Worm (Caenorhabditis elegans) whole organism, young adult: ENCODE data around the gene Y94H6A.3.

ENCODE experiments used
- B0035.1 ChIP-seq: sonication (generic microtip); optimal IDR thresholded peaks from 2 replicates; lab custom pipeline; 2016; ENCODE audit warnings: missing genetic modification characterization, mild to moderate bottlenecking, missing compliant biosample characterization, missing genotype, missing genetic modification reagents
- F23B12.7 ChIP-seq: sonication (generic microtip); optimal IDR thresholded peaks from 2 replicates; lab custom pipeline; 2017; ENCODE audit warnings: missing genetic modification characterization, mild to moderate bottlenecking, missing compliant biosample characterization, antibody characterized with exemption, moderate library complexity; ENCODE audit not compliant: insufficient read depth
- F55B11.4 ChIP-seq: sonication (generic microtip); optimal IDR thresholded peaks from 2 replicates; lab custom pipeline; 2016; ENCODE audit warnings: missing compliant biosample characterization, missing genetic modification characterization, borderline replicate concordance; ENCODE audit not compliant: insufficient read depth
- F57A8.1 ChIP-seq: fragments of 200-800 bp; sonication (Bioruptor generic); optimal IDR thresholded peaks from 2 replicates; lab custom pipeline; 2018; ENCODE audit warnings: mild to moderate bottlenecking, missing genetic modification characterization, moderate library complexity, missing compliant biosample characterization
- F57C9.4 ChIP-seq: sonication (generic microtip); optimal IDR thresholded peaks from 2 replicates; lab custom pipeline; 2017; ENCODE audit warnings: mild to moderate bottlenecking, missing genetic modification characterization, missing compliant biosample characterization
- K11D2.4 ChIP-seq: fragments of 200-800 bp; sonication (Bioruptor generic); IDR thresholded peaks from 2 replicates; pipeline ENCODE4 v1.3.6; 2022; ENCODE audit warnings: missing genetic modification reagents, missing genetic modification characterization, missing compliant biosample characterization
- T07F8.4 ChIP-seq: sonication (generic microtip); optimal IDR thresholded peaks from 2 replicates; lab custom pipeline; 2016; ENCODE audit warnings: mild to moderate bottlenecking, missing genetic modification characterization, moderate library complexity, missing compliant biosample characterization
- Y53F4B.3 ChIP-seq: fragments of 200-800 bp; sonication (Bioruptor generic); IDR thresholded peaks from 2 replicates; pipeline ENCODE4 v1.3.6; 2022; ENCODE audit warnings: missing genetic modification reagents, missing genetic modification characterization, missing compliant biosample characterization
- Y53G8AR.9 ChIP-seq: fragments of 200-800 bp; sonication (Bioruptor generic); conservative IDR thresholded peaks from 2 replicates; pipeline ENCODE4 v1.3.6; 2022; ENCODE audit warnings: missing genetic modification reagents, missing genetic modification characterization, missing compliant biosample characterization
- Y67H2A.10 ChIP-seq: fragments of 200-800 bp; sonication (Bioruptor generic); conservative IDR thresholded peaks from 2 replicates; pipeline ENCODE4 v1.3.6; 2022; ENCODE audit warnings: missing genetic modification reagents, missing genetic modification characterization, missing compliant biosample characterization
- akir-1 ChIP-seq: fragments of 200-800 bp; sonication (Bioruptor generic); optimal IDR thresholded peaks from 2 replicates; lab custom pipeline; 2018; ENCODE audit warnings: mild to moderate bottlenecking, missing genetic modification characterization, moderate library complexity, missing compliant biosample characterization
- ama-1 ChIP-seq, 3 experiments: fragments of 150-350 bp in 1 of 3; sonication (generic microtip) in 2 of 3; optimal IDR thresholded peaks; 2 replicates each; lab custom pipeline; 2014 to 2018; ENCODE audit warnings: missing biosample characterization in 2 of 3, missing genetic modification characterization in 2 of 3, missing genetic modification reagents in 2 of 3
- atf-7 ChIP-seq: sonication (generic microtip); optimal IDR thresholded peaks from 2 replicates; lab custom pipeline; 2017; ENCODE audit warnings: mild to moderate bottlenecking, missing genetic modification characterization, missing compliant biosample characterization
- attf-5 ChIP-seq: fragments of 200-800 bp; sonication (Bioruptor generic); optimal IDR thresholded peaks from 2 replicates; lab custom pipeline; 2018; ENCODE audit warnings: mild to moderate bottlenecking, missing genetic modification characterization, missing compliant biosample characterization
- attf-6 ChIP-seq: fragments of 200-800 bp; sonication (Bioruptor generic); IDR thresholded peaks from 2 replicates; pipeline ENCODE4 v1.3.6; 2022; ENCODE audit warnings: missing genetic modification reagents, missing genetic modification characterization, missing compliant biosample characterization
- bed-1 ChIP-seq: fragments of 200-800 bp; sonication (Bioruptor generic); IDR thresholded peaks from 2 replicates; pipeline ENCODE4 v1.3.6; 2022; ENCODE audit warnings: missing genetic modification reagents, missing genetic modification characterization, missing compliant biosample characterization
- ceh-58 ChIP-seq: fragments of 200-800 bp; sonication (Bioruptor generic); IDR thresholded peaks from 2 replicates; pipeline ENCODE4 v1.3.6; 2022; ENCODE audit warnings: missing genetic modification characterization, missing compliant biosample characterization
- dpff-1 ChIP-seq: sonication (generic microtip); optimal IDR thresholded peaks from 2 replicates; lab custom pipeline; 2017; ENCODE audit warnings: mild to moderate bottlenecking, missing genetic modification characterization, missing compliant biosample characterization
- egl-18 ChIP-seq: fragments of 200-800 bp; sonication (Bioruptor generic); IDR thresholded peaks from 2 replicates; pipeline ENCODE4 v1.3.6; 2022; ENCODE audit warnings: missing genetic modification reagents, missing genetic modification characterization, missing compliant biosample characterization
- egrh-3 ChIP-seq: fragments of 200-800 bp; sonication (Bioruptor generic); IDR thresholded peaks from 2 replicates; pipeline ENCODE4 v1.3.6; 2022; ENCODE audit warnings: missing genetic modification reagents, missing genetic modification characterization, missing compliant biosample characterization
- ets-4 ChIP-seq: fragments of 200-800 bp; sonication (Bioruptor generic); optimal IDR thresholded peaks from 2 replicates; lab custom pipeline; 2018; ENCODE audit warnings: mild to moderate bottlenecking, missing genetic modification characterization, missing compliant biosample characterization
- gei-17 ChIP-seq: fragments of 200-800 bp; sonication (Bioruptor generic); optimal IDR thresholded peaks from 2 replicates; lab custom pipeline; 2018; ENCODE audit warnings: mild to moderate bottlenecking, missing genetic modification characterization, missing compliant biosample characterization
- him-1 ChIP-seq: sonication (generic microtip); optimal IDR thresholded peaks from 2 replicates; lab custom pipeline; 2016; ENCODE audit warnings: missing genotype, missing genetic modification reagents, missing genetic modification characterization, missing compliant biosample characterization
- hlh-26 ChIP-seq: fragments of 200-800 bp; sonication (Bioruptor generic); conservative IDR thresholded peaks from 2 replicates; pipeline ENCODE4 v1.3.6; 2022; ENCODE audit warnings: missing genetic modification reagents, missing genetic modification characterization, missing compliant biosample characterization
- hmg-1.2 ChIP-seq: fragments of 200-800 bp; sonication (Bioruptor generic); IDR thresholded peaks from 2 replicates; pipeline ENCODE4 v1.3.6; 2022; ENCODE audit warnings: missing genetic modification reagents, missing genetic modification characterization, missing compliant biosample characterization
- hsf-1 ChIP-seq: fragments of 200-800 bp; sonication (Bioruptor generic); IDR thresholded peaks from 2 replicates; pipeline ENCODE4 v1.3.6; 2022; ENCODE audit warnings: missing genetic modification reagents, missing genetic modification characterization, missing compliant biosample characterization
- let-526 ChIP-seq: fragments of 200-800 bp; sonication (Bioruptor generic); IDR thresholded peaks from 2 replicates; pipeline ENCODE4 v1.3.6; 2022; ENCODE audit warnings: missing genetic modification reagents, missing genetic modification characterization, missing compliant biosample characterization
- let-607 ChIP-seq, 2 experiments: fragments of 200-800 bp in 1 of 2; sonication (Bioruptor generic) in 1 of 2; sonication (generic microtip) in 1 of 2; optimal IDR thresholded peaks; 2 replicates each; lab custom pipeline; 2016 to 2018; ENCODE audit warnings: mild to moderate bottlenecking in 2 of 2, missing compliant biosample characterization in 2 of 2, missing genetic modification characterization in 2 of 2, moderate library complexity in 2 of 2, missing genotype in 1 of 2
- lin-40 ChIP-seq: sonication (generic microtip); optimal IDR thresholded peaks from 2 replicates; lab custom pipeline; 2016; ENCODE audit warnings: missing genetic modification characterization, mild to moderate bottlenecking, missing compliant biosample characterization, missing genotype, missing genetic modification reagents
- lir-1 ChIP-seq: fragments of 200-800 bp; sonication (Bioruptor generic); conservative IDR thresholded peaks from 2 replicates; pipeline ENCODE4 v1.3.6; 2022; ENCODE audit warnings: missing genetic modification reagents, missing genetic modification characterization, missing compliant biosample characterization
- madf-3 ChIP-seq: fragments of 200-800 bp; sonication (Bioruptor generic); IDR thresholded peaks from 2 replicates; pipeline ENCODE4 v1.3.6; 2022; ENCODE audit warnings: missing genetic modification reagents, missing genetic modification characterization, missing compliant biosample characterization
- mcd-1 ChIP-seq: fragments of 200-800 bp; sonication (Bioruptor generic); IDR thresholded peaks from 2 replicates; pipeline ENCODE4 v1.3.6; 2022; ENCODE audit warnings: missing genetic modification reagents, missing genetic modification characterization, missing compliant biosample characterization
- mxl-1 ChIP-seq: sonication (generic microtip); optimal IDR thresholded peaks from 2 replicates; lab custom pipeline; 2016; ENCODE audit warnings: missing genetic modification characterization, missing compliant biosample characterization
- nfya-2 ChIP-seq: fragments of 200-800 bp; sonication (Bioruptor generic); IDR thresholded peaks from 2 replicates; pipeline ENCODE4 v1.3.6; 2022; ENCODE audit warnings: missing genetic modification reagents, missing genetic modification characterization, missing compliant biosample characterization
- nhr-179 ChIP-seq: sonication (generic microtip); optimal IDR thresholded peaks from 2 replicates; lab custom pipeline; 2016; ENCODE audit warnings: mild to moderate bottlenecking, missing genetic modification characterization, missing compliant biosample characterization
- nhr-90 ChIP-seq: sonication (generic microtip); optimal IDR thresholded peaks from 2 replicates; lab custom pipeline; 2016; ENCODE audit warnings: missing genotype, mild to moderate bottlenecking, missing genetic modification characterization, missing compliant biosample characterization
- rcor-1 ChIP-seq: fragments of 200-800 bp; sonication (Bioruptor generic); IDR thresholded peaks from 2 replicates; pipeline ENCODE4 v1.3.6; 2022; ENCODE audit warnings: missing genetic modification reagents, missing genetic modification characterization, missing compliant biosample characterization
- rpc-1 ChIP-seq, 2 experiments: fragments of 150-350 bp in 1 of 2; sonication (generic microtip) in 1 of 2; optimal IDR thresholded peaks; 2 replicates each; lab custom pipeline; 2014 to 2018; ENCODE audit warnings: missing biosample characterization in 1 of 2, missing genetic modification characterization in 1 of 2, missing genetic modification reagents in 1 of 2, missing genotype in 1 of 2
- snpc-1.1 ChIP-seq: sonication (generic microtip); optimal IDR thresholded peaks from 2 replicates; lab custom pipeline; 2017; ENCODE audit warnings: missing genetic modification characterization, mild to moderate bottlenecking, missing compliant biosample characterization, antibody characterized with exemption, moderate library complexity, missing genotype, missing genetic modification reagents; ENCODE audit not compliant: insufficient read depth
- snpc-1.3 ChIP-seq: sonication (generic microtip); optimal IDR thresholded peaks from 2 replicates; lab custom pipeline; 2017; ENCODE audit warnings: missing genetic modification characterization, mild to moderate bottlenecking, missing compliant biosample characterization, antibody characterized with exemption, moderate library complexity, missing genotype, missing genetic modification reagents; ENCODE audit not compliant: insufficient read depth
- snpc-4 ChIP-seq, 5 experiments: fragments of 150-350 bp in 1 of 5; sonication (generic microtip) in 4 of 5; optimal IDR thresholded peaks; 2 replicates each; lab custom pipeline; 2014 to 2018; ENCODE audit warnings: missing genetic modification characterization in 5 of 5, missing biosample characterization in 3 of 5, antibody characterized with exemption in 2 of 5, mild to moderate bottlenecking in 2 of 5, missing compliant biosample characterization in 2 of 5, missing genotype in 2 of 5, moderate library complexity in 2 of 5, missing genetic modification reagents in 1 of 5
- tlf-1 ChIP-seq: fragments of 200-800 bp; sonication (Bioruptor generic); optimal IDR thresholded peaks from 2 replicates; lab custom pipeline; 2018; ENCODE audit warnings: mild to moderate bottlenecking, missing genetic modification characterization, missing compliant biosample characterization
- unc-62 ChIP-seq: fragments of 150-350 bp; optimal IDR thresholded peaks from 2 replicates; lab custom pipeline; 2014; ENCODE audit warnings: missing biosample characterization, missing genetic modification reagents, missing genetic modification characterization
- ztf-25 ChIP-seq: fragments of 200-800 bp; sonication (Bioruptor generic); IDR thresholded peaks from 2 replicates; pipeline ENCODE4 v1.3.6; 2022; ENCODE audit warnings: missing genetic modification reagents, missing genetic modification characterization, missing compliant biosample characterization
- ztf-28 ChIP-seq: fragments of 200-800 bp; sonication (Bioruptor generic); IDR thresholded peaks from 2 replicates; pipeline ENCODE4 v1.3.6; 2022; ENCODE audit warnings: missing genetic modification reagents, missing genetic modification characterization, missing compliant biosample characterization
- ztf-3 ChIP-seq: fragments of 200-800 bp; sonication (Bioruptor generic); optimal IDR thresholded peaks from 2 replicates; lab custom pipeline; 2018; ENCODE audit warnings: mild to moderate bottlenecking, missing genetic modification characterization, missing compliant biosample characterization
- ztf-6 ChIP-seq: fragments of 200-800 bp; sonication (Bioruptor generic); IDR thresholded peaks from 2 replicates; pipeline ENCODE4 v1.3.6; 2022; ENCODE audit warnings: missing genetic modification reagents, missing genetic modification characterization, missing compliant biosample characterization

The Y94H6A.3 gene

DNA sequence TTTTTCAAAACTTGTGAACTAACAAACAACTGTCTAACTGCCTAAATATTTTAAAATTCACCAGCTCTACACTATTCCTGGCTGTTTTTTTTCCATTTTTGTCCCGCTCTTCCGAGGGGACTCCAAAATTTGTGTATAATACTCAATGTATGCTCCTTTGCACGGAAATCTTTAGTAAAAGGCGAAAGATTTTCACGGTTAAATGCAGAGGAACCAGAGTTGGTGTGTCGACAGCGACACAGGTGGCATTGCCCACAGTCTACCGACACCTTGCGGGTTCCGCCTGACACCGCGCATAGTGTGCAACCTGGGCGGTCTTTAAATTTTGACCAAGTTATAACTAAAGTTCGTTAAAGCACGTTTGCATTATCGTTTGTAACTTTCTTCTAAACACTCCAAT is 21.3 kb upstream of the Y94H6A.3 start (continued):
- no peak for TF ChIP-seq Y67H2A.10 (GFP tag; lab: Robert Waterston, UW)
- TF ChIP-seq nfya-2 (GFP tag; lab: Robert Waterston, UW): no peak
- TF ChIP-seq egrh-3 (GFP tag; lab: Robert Waterston, UW): no peak
- no peak for TF ChIP-seq F55B11.4
- TF ChIP-seq him-1 (tag; lab: Kevin White, UChicago): peak; percentile 65
- TF ChIP-seq ztf-6 (GFP tag; lab: Robert Waterston, UW): no peak
- peak; percentile 56; the same call in 1 of the 2 replicates for TF ChIP-seq Y53G8AR.9 (GFP tag; lab: Robert Waterston, UW)
- TF ChIP-seq hmg-1.2 (GFP tag; lab: Robert Waterston, UW): peak; percentile 92
- no peak for TF ChIP-seq ztf-25 (GFP tag; lab: Robert Waterston, UW)
- no peak for TF ChIP-seq mxl-1 (tag; lab: Kevin White, UChicago)
- TF ChIP-seq F57C9.4 (tag; lab: Kevin White, UChicago): no peak
- no peak for TF ChIP-seq attf-5 (GFP tag; lab: Kevin White, UChicago)
- peak; percentile 60 for TF ChIP-seq snpc-1.3 (tag; lab: Kevin White, UChicago)
- TF ChIP-seq atf-7 (tag; lab: Kevin White, UChicago): no peak
- no peak for TF ChIP-seq B0035.1 (tag; lab: Kevin White, UChicago)
- TF ChIP-seq gei-17 (GFP tag; lab: Kevin White, UChicago): no peak
- TF ChIP-seq Y53F4B.3 (GFP tag; lab: Robert Waterston, UW): no peak
- no peak for TF ChIP-seq hlh-26 (GFP tag; lab: Robert Waterston, UW)
- no peak for TF ChIP-seq dpff-1 (tag; lab: Kevin White, UChicago)
- peak; percentile 36; the same call in 1 of the 2 replicates for TF ChIP-seq hsf-1
- TF ChIP-seq madf-3: no peak
- TF ChIP-seq ztf-28 (GFP tag; lab: Robert Waterston, UW): no peak
- peak; percentile 85 for TF ChIP-seq mcd-1 (GFP tag; lab: Robert Waterston, UW)
- TF ChIP-seq T07F8.4: no peak
- peak; percentile 90 for TF ChIP-seq snpc-4 (GFP tag; optimal IDR thresholded peaks at IDR 0.05; lab: Kevin White, UChicago)
- TF ChIP-seq snpc-4 (tag; optimal IDR thresholded peaks at IDR 0.05; lab: Kevin White, UChicago): peak; percentile 82 to 96 (median 94)
- TF ChIP-seq F23B12.7: no peak
- TF ChIP-seq ztf-3 (GFP tag; lab: Kevin White, UChicago): no peak
- no peak for TF ChIP-seq lir-1 (GFP tag; lab: Robert Waterston, UW)
- no peak for TF ChIP-seq rpc-1 (optimal IDR thresholded peaks at IDR 0.05; lab: Kevin White, UChicago)
- peak; percentile 4 for TF ChIP-seq rpc-1 (tag; optimal IDR thresholded peaks at IDR 0.05; lab: Kevin White, UChicago)
- TF ChIP-seq tlf-1: peak; percentile 1
- TF ChIP-seq nhr-90: no peak
- no peak for TF ChIP-seq akir-1 (GFP tag; lab: Kevin White, UChicago)
- peak; percentile 88 for TF ChIP-seq rcor-1 (GFP tag; lab: Robert Waterston, UW)
- no peak for TF ChIP-seq K11D2.4 (GFP tag; lab: Robert Waterston, UW)
- TF ChIP-seq ets-4 (GFP tag; lab: Kevin White, UChicago): no peak
- TF ChIP-seq ama-1 (optimal IDR thresholded peaks at IDR 0.05; lab: Kevin White, UChicago): no peak
- TF ChIP-seq ama-1 (GFP tag; optimal IDR thresholded peaks at IDR 0.05; lab: Kevin White, UChicago): no peak
- no peak for TF ChIP-seq let-607 (tag; optimal IDR thresholded peaks at IDR 0.05; lab: Kevin White, UChicago)
- no peak for TF ChIP-seq nhr-179 (tag; lab: Kevin White, UChicago)
- no peak for TF ChIP-seq unc-62 (GFP tag; lab: Kevin White, UChicago)
- TF ChIP-seq bed-1 (GFP tag; lab: Robert Waterston, UW): no peak
- TF ChIP-seq egl-18 (GFP tag; lab: Robert Waterston, UW): no peak
- no peak for TF ChIP-seq F57A8.1 (GFP tag; lab: Kevin White, UChicago)
- no peak for TF ChIP-seq lin-40
- peak; percentile 87 for TF ChIP-seq snpc-1.1 (tag; lab: Kevin White, UChicago)
- no peak for TF ChIP-seq ceh-58 (GFP tag; lab: Robert Waterston, UW)
- peak; percentile 80 for TF ChIP-seq attf-6 (GFP tag; lab: Robert Waterston, UW)
- TF ChIP-seq let-526 (GFP tag; lab: Robert Waterston, UW): no peak
